Worm (Caenorhabditis elegans) whole organism, mixed stage, embryonic: ENCODE results near the gene M110.8.

Source experiments
- ceh-39 ChIP-seq: fragments of 150-350 bp; optimal IDR thresholded peaks from 2 replicates; lab custom pipeline; 2014; ENCODE audit warnings: missing biosample characterization, missing genetic modification characterization
- ceh-43 ChIP-seq: fragments of 200-800 bp; sonication (Bioruptor generic); optimal IDR thresholded peaks from 2 replicates; lab custom pipeline; 2018; ENCODE audit warnings: mild to moderate bottlenecking, missing genetic modification characterization, moderate library complexity, missing compliant biosample characterization
- ceh-83 ChIP-seq: fragments of 200-800 bp; sonication (Bioruptor generic); optimal IDR thresholded peaks from 2 replicates; lab custom pipeline; 2018; ENCODE audit warnings: mild to moderate bottlenecking, missing genetic modification characterization, missing compliant biosample characterization
- elt-1 ChIP-seq: sonication (generic microtip); optimal IDR thresholded peaks from 2 replicates; lab custom pipeline; 2017; ENCODE audit warnings: missing genetic modification characterization, mild to moderate bottlenecking, missing compliant biosample characterization, antibody characterized with exemption, moderate library complexity, borderline replicate concordance; ENCODE audit not compliant: insufficient read depth
- mab-5 ChIP-seq: fragments of 150-350 bp; optimal IDR thresholded peaks from 2 replicates; lab custom pipeline; 2014; ENCODE audit warnings: missing biosample characterization, missing genetic modification characterization
- nhr-237 ChIP-seq: fragments of 150-350 bp; optimal IDR thresholded peaks from 2 replicates; lab custom pipeline; 2014; ENCODE audit warnings: missing biosample characterization, missing genetic modification characterization
- pha-4 ChIP-seq: fragments of 150-350 bp; optimal IDR thresholded peaks from 2 replicates; lab custom pipeline; 2018; ENCODE audit warnings: missing biosample characterization, missing genetic modification reagents, missing genetic modification characterization

- TF ChIP-seq pha-4 (tag; lab: Kevin White, UChicago): no peak
- TF ChIP-seq ceh-43 (GFP tag; lab: Kevin White, UChicago): no peak
- no peak for TF ChIP-seq nhr-237 (tag; lab: Kevin White, UChicago)
- no peak for TF ChIP-seq elt-1 (tag; lab: Kevin White, UChicago)
- TF ChIP-seq mab-5 (tag; lab: Kevin White, UChicago): no peak
- no peak for TF ChIP-seq ceh-39 (tag; lab: Kevin White, UChicago)
- TF ChIP-seq ceh-83 (GFP tag; lab: Kevin White, UChicago): no peak
These were observed 7.5 kb upstream of the M110.8 start, which contains the start of gene ifg-1 for ce11 chrII:8216922-8217321.
